Worm (Caenorhabditis elegans): ENCODE results near the gene str-199.

- TF ChIP-seq pes-1 (GFP tag; IDR thresholded peaks at IDR 0.05) (no peak), ama-1 (optimal IDR thresholded peaks at IDR 0.05) (no peak), scrt-1 (GFP tag; IDR thresholded peaks at IDR 0.05) (no peak), ceh-36 (tag; optimal IDR thresholded peaks at IDR 0.05) (no peak), B0310.2 (tag; optimal IDR thresholded peaks at IDR 0.05) (no peak), ets-7 (tag; optimal IDR thresholded peaks at IDR 0.05) (no peak), flt-1 (GFP tag; IDR thresholded peaks at IDR 0.05) (no peak), hmg-4 (GFP tag; optimal IDR thresholded peaks at IDR 0.05) (no peak), tbx-11 (GFP tag; IDR thresholded peaks at IDR 0.05) (no peak)
Measured at ce11 chrV:17154944-17155343, 35.4 kb downstream of the str-199 start.
